Fruit fly (Drosophila melanogaster): ENCODE measurements around the gene PsGEF.

DNA sequence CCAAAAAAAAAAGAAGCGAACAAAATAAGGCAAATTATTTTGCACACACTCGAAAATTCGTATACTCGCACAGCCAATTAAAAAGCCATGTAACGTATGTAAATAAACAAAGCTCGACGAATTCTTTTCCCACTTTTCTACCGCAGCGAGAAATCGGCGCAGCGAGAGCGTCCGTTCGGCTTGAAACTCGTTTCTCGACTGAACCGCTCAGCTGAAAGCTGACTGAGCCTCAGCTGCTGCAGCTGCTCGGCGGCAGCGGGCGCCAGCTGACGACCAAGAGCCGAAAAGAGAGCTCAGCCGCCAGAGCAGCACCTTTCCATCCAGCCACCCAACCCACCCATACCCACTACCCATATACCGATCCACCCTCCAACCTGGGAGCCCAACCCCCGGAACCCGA, 21.3 kb downstream of the PsGEF start, which contains the start of gene CG2841:
- TF ChIP-seq h (optimal IDR thresholded peaks at IDR 0.05), result no peak
- no peak for TF ChIP-seq psq (optimal IDR thresholded peaks at IDR 0.05)
- TF ChIP-seq ttk (optimal IDR thresholded peaks at IDR 0.05), result no peak
